Worm (Caenorhabditis elegans) whole organism, L4 larva: ENCODE measurements around the gene oac-23.

Experiments
- D1046.2 ChIP-seq: fragments of 200-800 bp; sonication (Bioruptor generic); IDR thresholded peaks from 2 replicates; pipeline ENCODE4 v1.3.6; 2022; ENCODE audit warnings: missing genetic modification characterization, missing compliant biosample characterization
- F10B5.3 ChIP-seq: sonication (generic microtip); optimal IDR thresholded peaks from 2 replicates; lab custom pipeline; 2016; ENCODE audit warnings: mild to moderate bottlenecking, missing genetic modification characterization, missing compliant biosample characterization
- F44E2.7 ChIP-seq: fragments of 200-800 bp; sonication (Bioruptor generic); IDR thresholded peaks from 2 replicates; pipeline ENCODE4 v2.1.2; 2022; ENCODE audit warnings: missing genetic modification characterization, missing compliant biosample characterization
- R02D3.7 ChIP-seq: fragments of 150-350 bp; sonication (generic microtip); optimal IDR thresholded peaks from 3 replicates; lab custom pipeline; 2014; ENCODE audit warnings: missing biosample characterization, missing genetic modification characterization
- Y105C5A.15 ChIP-seq: fragments of 200-800 bp; sonication (Bioruptor generic); IDR thresholded peaks from 2 replicates; pipeline ENCODE4 v1.3.6; 2022; ENCODE audit warnings: missing genetic modification characterization, missing compliant biosample characterization
- aha-1 ChIP-seq: fragments of 150-350 bp; peaks from one replicate; lab custom pipeline; 2014; ENCODE audit warnings: missing biosample characterization, missing genetic modification characterization
- aly-2 ChIP-seq: sonication (generic microtip); optimal IDR thresholded peaks from 2 replicates; lab custom pipeline; 2018; ENCODE audit warnings: missing biosample characterization, missing genetic modification characterization
- ceh-20 ChIP-seq: fragments of 200-800 bp; sonication (Bioruptor generic); IDR thresholded peaks from 2 replicates; pipeline ENCODE4 v1.3.6; 2022; ENCODE audit warnings: missing genetic modification reagents, missing genetic modification characterization, missing compliant biosample characterization
- ceh-82 ChIP-seq: sonication (generic microtip); optimal IDR thresholded peaks from 2 replicates; lab custom pipeline; 2017; ENCODE audit warnings: missing biosample characterization, missing genetic modification characterization
- ctbp-1 ChIP-seq: fragments of 200-800 bp; sonication (Bioruptor generic); IDR thresholded peaks from 2 replicates; pipeline ENCODE4 v1.3.6; 2022; ENCODE audit warnings: missing genetic modification reagents, missing genetic modification characterization, missing compliant biosample characterization
- daf-16 ChIP-seq, 3 experiments: sonication (generic microtip); optimal IDR thresholded peaks; 2 replicates each; lab custom pipeline; 2016 to 2017; ENCODE audit warnings: missing genetic modification characterization in 3 of 3, missing genetic modification reagents in 3 of 3, mild to moderate bottlenecking in 2 of 3, missing compliant biosample characterization in 2 of 3, missing biosample characterization in 1 of 3, moderate library complexity in 1 of 3
- dmd-6 ChIP-seq: fragments of 200-800 bp; sonication (Bioruptor generic); IDR thresholded peaks from 2 replicates; pipeline ENCODE4 v1.3.6; 2022; ENCODE audit warnings: missing genetic modification reagents, missing genetic modification characterization, missing compliant biosample characterization
- dmd-9 ChIP-seq: fragments of 200-800 bp; sonication (Bioruptor generic); IDR thresholded peaks from 2 replicates; pipeline ENCODE4 v1.3.6; 2022; ENCODE audit warnings: missing genetic modification reagents, missing genetic modification characterization, missing compliant biosample characterization
- duxl-1 ChIP-seq: sonication (generic microtip); optimal IDR thresholded peaks from 2 replicates; lab custom pipeline; 2016; ENCODE audit warnings: mild to moderate bottlenecking, missing genetic modification characterization, moderate library complexity, missing compliant biosample characterization; ENCODE audit not compliant: poor library complexity
- fkh-10 ChIP-seq: fragments of 150-350 bp; optimal IDR thresholded peaks from 2 replicates; lab custom pipeline; 2014; ENCODE audit warnings: missing biosample characterization, missing genetic modification reagents, missing genetic modification characterization
- fos-1 ChIP-seq: fragments of 150-350 bp; optimal IDR thresholded peaks from 2 replicates; lab custom pipeline; 2014; ENCODE audit warnings: missing biosample characterization, missing genetic modification characterization
- hlh-11 ChIP-seq: fragments of 200-800 bp; sonication (Bioruptor generic); optimal IDR thresholded peaks from 2 replicates; lab custom pipeline; 2018; ENCODE audit warnings: mild to moderate bottlenecking, missing genetic modification characterization, missing compliant biosample characterization
- hmg-1.1 ChIP-seq: fragments of 200-800 bp; sonication (Bioruptor generic); IDR thresholded peaks from 2 replicates; pipeline ENCODE4 v1.3.6; 2022; ENCODE audit warnings: missing genetic modification reagents, missing genetic modification characterization, missing compliant biosample characterization
- lin-1 ChIP-seq: fragments of 200-800 bp; sonication (Bioruptor generic); IDR thresholded peaks from 2 replicates; pipeline ENCODE4 v1.3.6; 2022; ENCODE audit warnings: missing genetic modification reagents, missing genetic modification characterization, missing compliant biosample characterization
- lin-15B ChIP-seq: fragments of 150-350 bp; sonication (generic microtip); optimal IDR thresholded peaks from 3 replicates; lab custom pipeline; 2014; ENCODE audit warnings: missing biosample characterization, missing genetic modification characterization
- lin-29 ChIP-seq: fragments of 200-800 bp; sonication (Bioruptor generic); IDR thresholded peaks from 2 replicates; pipeline ENCODE4 v1.3.6; 2022; ENCODE audit warnings: missing genetic modification reagents, missing genetic modification characterization, missing compliant biosample characterization
- lir-3 ChIP-seq: sonication (generic microtip); optimal IDR thresholded peaks from 2 replicates; lab custom pipeline; 2016; ENCODE audit warnings: mild to moderate bottlenecking, missing genetic modification characterization, missing compliant biosample characterization
- lsy-2 ChIP-seq, 2 experiments: fragments of 150-350 bp in 1 of 2; sonication (generic microtip) in 1 of 2; optimal IDR thresholded peaks; 2 replicates each; lab custom pipeline; 2014 to 2017; ENCODE audit warnings: missing biosample characterization in 2 of 2, missing genetic modification characterization in 2 of 2
- madf-9 ChIP-seq: fragments of 200-800 bp; sonication (Bioruptor generic); conservative IDR thresholded peaks from 2 replicates; pipeline ENCODE4 v1.3.6; 2022; ENCODE audit warnings: missing genetic modification reagents, missing genetic modification characterization, missing compliant biosample characterization
- mes-2 ChIP-seq: sonication (generic microtip); optimal IDR thresholded peaks from 2 replicates; lab custom pipeline; 2016; ENCODE audit warnings: missing genotype, mild to moderate bottlenecking, missing genetic modification characterization, missing compliant biosample characterization; ENCODE audit not compliant: poor library complexity, severe bottlenecking
- mxl-2 ChIP-seq: fragments of 200-800 bp; sonication (Bioruptor generic); conservative IDR thresholded peaks from 2 replicates; pipeline ENCODE4 v1.3.6; 2022; ENCODE audit warnings: missing genetic modification reagents, missing genetic modification characterization, missing compliant biosample characterization
- nhr-10 ChIP-seq: fragments of 150-350 bp; optimal IDR thresholded peaks from 2 replicates; lab custom pipeline; 2014; ENCODE audit warnings: missing biosample characterization, missing genetic modification characterization
- nhr-11 ChIP-seq: fragments of 150-350 bp; optimal IDR thresholded peaks from 2 replicates; lab custom pipeline; 2014; ENCODE audit warnings: missing biosample characterization, missing genetic modification characterization
- nhr-237 ChIP-seq: sonication (generic microtip); optimal IDR thresholded peaks from 2 replicates; lab custom pipeline; 2017; ENCODE audit warnings: missing biosample characterization, missing genetic modification characterization
- nhr-25 ChIP-seq: sonication (generic microtip); optimal IDR thresholded peaks from 2 replicates; lab custom pipeline; 2017; ENCODE audit warnings: missing genetic modification characterization, mild to moderate bottlenecking, missing compliant biosample characterization, antibody characterized with exemption, moderate library complexity, borderline replicate concordance; ENCODE audit not compliant: insufficient read depth
- nhr-28 ChIP-seq: fragments of 150-350 bp; optimal IDR thresholded peaks from 2 replicates; lab custom pipeline; 2014; ENCODE audit warnings: missing biosample characterization, missing genetic modification characterization
- nhr-76 ChIP-seq: fragments of 150-350 bp; optimal IDR thresholded peaks from 2 replicates; lab custom pipeline; 2014; ENCODE audit warnings: missing biosample characterization, missing genetic modification characterization
- pha-4 ChIP-seq, 2 experiments: fragments of 150-350 bp in 1 of 2; fragments of 200-800 bp in 1 of 2; sonication (Bioruptor generic) in 1 of 2; IDR thresholded peaks in 1 of 2; optimal IDR thresholded peaks in 1 of 2; 2 replicates each; pipeline versions ENCODE4 v1.3.6 to Lab custom; 2014 to 2022; ENCODE audit warnings: missing genetic modification characterization in 2 of 2, missing genetic modification reagents in 2 of 2, missing biosample characterization in 1 of 2, missing compliant biosample characterization in 1 of 2
- pqm-1 ChIP-seq: sonication (generic microtip); optimal IDR thresholded peaks from 2 replicates; lab custom pipeline; 2017; ENCODE audit warnings: missing biosample characterization, missing genetic modification characterization
- set-16 ChIP-seq: fragments of 200-800 bp; sonication (Bioruptor generic); IDR thresholded peaks from 2 replicates; pipeline ENCODE4 v1.3.6; 2022; ENCODE audit warnings: missing genetic modification reagents, missing genetic modification characterization, missing compliant biosample characterization
- spr-1 ChIP-seq: sonication (generic microtip); optimal IDR thresholded peaks from 2 replicates; lab custom pipeline; 2016; ENCODE audit warnings: mild to moderate bottlenecking, missing genetic modification characterization, missing compliant biosample characterization
- spr-3 ChIP-seq: fragments of 200-800 bp; sonication (Bioruptor generic); optimal IDR thresholded peaks from 2 replicates; lab custom pipeline; 2018; ENCODE audit warnings: mild to moderate bottlenecking, missing genetic modification characterization, missing compliant biosample characterization
- tag-97 ChIP-seq: fragments of 200-800 bp; sonication (Bioruptor generic); IDR thresholded peaks from 2 replicates; pipeline ENCODE4 v1.3.6; 2022; ENCODE audit warnings: missing genetic modification characterization, missing compliant biosample characterization
- tra-1 ChIP-seq: fragments of 200-800 bp; sonication (Bioruptor generic); IDR thresholded peaks from 2 replicates; pipeline ENCODE4 v1.3.6; 2022; ENCODE audit warnings: missing genetic modification reagents, missing genetic modification characterization, missing compliant biosample characterization
- zfp-3 ChIP-seq: fragments of 200-800 bp; sonication (Bioruptor generic); conservative IDR thresholded peaks from 2 replicates; pipeline ENCODE4 v1.3.6; 2022; ENCODE audit warnings: missing genetic modification reagents, missing genetic modification characterization, missing compliant biosample characterization

Gene oac-23

ce11 chrIV:3878283-3878938 lies 2.8 kb upstream of the oac-23 start, which contains the start of gene F37C4.6:
Gene F37C4.6, minus strand, starts transcription at chrIV:3878333.
- TF ChIP-seq nhr-11 (tag; lab: Kevin White, UChicago) (no peak), hlh-11 (peak; percentile 49), spr-1 (no peak), dmd-6 (GFP tag; lab: Robert Waterston, UW) (peak; percentile 14; the same call in 1 of the 2 replicates), lin-15B (tag; lab: Kevin White, UChicago) (no peak), fkh-10 (GFP tag; lab: Kevin White, UChicago) (no peak), lin-29 (no peak), lsy-2 (tag; optimal IDR thresholded peaks at IDR 0.05; lab: Kevin White, UChicago) (no peak), F10B5.3 (tag; lab: Kevin White, UChicago) (no peak), D1046.2 (GFP tag; lab: Robert Waterston, UW) (no peak), R02D3.7 (no peak), duxl-1 (tag; lab: Kevin White, UChicago) (no peak), dmd-9 (GFP tag; lab: Robert Waterston, UW) (no peak), mes-2 (no peak), aha-1 (tag; lab: Kevin White, UChicago) (no peak), pha-4 (GFP tag; IDR thresholded peaks at IDR 0.05; lab: Robert Waterston, UW) (no peak), pha-4 (tag; optimal IDR thresholded peaks at IDR 0.05; lab: Kevin White, UChicago) (no peak), spr-3 (GFP tag; lab: Kevin White, UChicago) (no peak), F44E2.7 (GFP tag; lab: Robert Waterston, UW) (no peak), hmg-1.1 (GFP tag; lab: Robert Waterston, UW) (no peak), zfp-3 (GFP tag; lab: Robert Waterston, UW) (no peak), nhr-28 (tag; lab: Kevin White, UChicago) (peak; percentile 9), nhr-10 (tag; lab: Kevin White, UChicago) (no peak), lin-1 (no peak), ctbp-1 (GFP tag; lab: Robert Waterston, UW) (no peak), tra-1 (GFP tag; lab: Robert Waterston, UW) (no peak), daf-16 (GFP tag; optimal IDR thresholded peaks at IDR 0.05; lab: Kevin White, UChicago) (no peak), daf-16 (tag; optimal IDR thresholded peaks at IDR 0.05; lab: Kevin White, UChicago) (peak; percentile 85), ceh-82 (tag; lab: Kevin White, UChicago) (no peak), mxl-2 (GFP tag; lab: Robert Waterston, UW) (no peak), pqm-1 (tag; lab: Kevin White, UChicago) (peak; percentile 18)
- TF ChIP-seq, all 104 proteins: peak for 5

- no peak for TF ChIP-seq nhr-237 (tag; lab: Kevin White, UChicago)
- TF ChIP-seq lir-3 (tag; lab: Kevin White, UChicago): no peak
- TF ChIP-seq tag-97: no peak
- TF ChIP-seq nhr-25 (tag; lab: Kevin White, UChicago): no peak
- TF ChIP-seq fkh-10 (GFP tag; lab: Kevin White, UChicago): no peak
- no peak for TF ChIP-seq aly-2 (tag; lab: Kevin White, UChicago)
- TF ChIP-seq fos-1 (tag; lab: Kevin White, UChicago): no peak
- no peak for TF ChIP-seq Y105C5A.15
- no peak for TF ChIP-seq pha-4 (GFP tag; IDR thresholded peaks at IDR 0.05; lab: Robert Waterston, UW)
- no peak for TF ChIP-seq pha-4 (tag; optimal IDR thresholded peaks at IDR 0.05; lab: Kevin White, UChicago)
- no peak for TF ChIP-seq lin-29
- no peak for TF ChIP-seq madf-9 (GFP tag; lab: Robert Waterston, UW)
- TF ChIP-seq ceh-20 (GFP tag; lab: Robert Waterston, UW): no peak
- no peak for TF ChIP-seq set-16
- no peak for TF ChIP-seq ceh-82 (tag; lab: Kevin White, UChicago)
- no peak for TF ChIP-seq zfp-3 (GFP tag; lab: Robert Waterston, UW)
- TF ChIP-seq nhr-76 (tag; lab: Kevin White, UChicago): no peak
- TF ChIP-seq dmd-9 (GFP tag; lab: Robert Waterston, UW): no peak
These were observed 4.1 kb downstream of the oac-23 start, which contains the start of gene oac-22 for ce11 chrIV:3885369-3885768. Gene oac-22, plus strand, starts transcription at chrIV:3885669.
